Worm (Caenorhabditis elegans) whole organism, mixed stage, embryonic: Measurements from ENCODE around the gene C14A4.8.

Experiments used
- bed-3 ChIP-seq: fragments of 200-800 bp; sonication (Bioruptor generic); optimal IDR thresholded peaks from 3 replicates; lab custom pipeline; 2018; ENCODE audit warnings: mild to moderate bottlenecking, missing genetic modification characterization, moderate library complexity, missing compliant biosample characterization
- elt-3 ChIP-seq: fragments of 150-350 bp; optimal IDR thresholded peaks from 2 replicates; lab custom pipeline; 2014; ENCODE audit warnings: missing biosample characterization, missing genetic modification characterization
- nhr-76 ChIP-seq: sonication (generic microtip); optimal IDR thresholded peaks from 2 replicates; lab custom pipeline; 2017; ENCODE audit warnings: missing biosample characterization, missing genetic modification characterization
- unc-39 ChIP-seq: fragments of 150-350 bp; optimal IDR thresholded peaks from 2 replicates; lab custom pipeline; 2014; ENCODE audit warnings: missing biosample characterization, missing genetic modification characterization
- unc-62 ChIP-seq: fragments of 150-350 bp; optimal IDR thresholded peaks from 2 replicates; lab custom pipeline; 2014; ENCODE audit warnings: missing biosample characterization, missing genetic modification reagents, missing genetic modification characterization
- ztf-11 ChIP-seq: fragments of 150-350 bp; optimal IDR thresholded peaks from 2 replicates; lab custom pipeline; 2014; ENCODE audit warnings: missing biosample characterization, missing genetic modification characterization

DNA sequence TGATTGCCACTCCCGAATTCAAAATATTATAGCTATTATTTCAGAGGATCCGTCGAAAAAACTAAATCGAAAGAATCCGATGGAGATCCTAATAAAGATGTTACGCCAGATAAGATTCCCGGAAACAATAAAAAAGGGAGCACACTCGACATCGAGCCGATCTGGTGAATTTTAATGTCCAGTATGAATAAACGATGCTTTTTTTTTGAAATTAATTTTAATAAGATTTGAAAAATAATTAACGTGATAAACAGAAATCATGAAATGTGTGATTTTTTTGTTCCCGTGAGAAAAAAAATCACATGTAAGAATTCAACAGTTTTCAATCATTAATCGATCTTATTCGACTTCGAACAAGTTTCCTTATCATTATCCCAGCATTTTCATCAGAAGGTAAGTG, 41.2 kb upstream of the C14A4.8 start, which contains the start of gene M28.9:
- TF ChIP-seq bed-3 (GFP tag; lab: Kevin White, UChicago) = no peak
- TF ChIP-seq unc-62 (GFP tag; lab: Kevin White, UChicago) = no peak
- no peak for TF ChIP-seq unc-39
- TF ChIP-seq elt-3 = no peak
- TF ChIP-seq ztf-11 (tag; lab: Kevin White, UChicago) = no peak
- no peak for TF ChIP-seq nhr-76 (tag; lab: Kevin White, UChicago)
